Worm (Caenorhabditis elegans) whole organism, mixed stage, embryonic: ENCODE data around the gene C35B8.3.

Source experiments
- pha-4 ChIP-seq: fragments of 150-350 bp; optimal IDR thresholded peaks from 2 replicates; lab custom pipeline; 2018; ENCODE audit warnings: missing biosample characterization, missing genetic modification reagents, missing genetic modification characterization
- sptf-1 ChIP-seq: sonication (generic microtip); optimal IDR thresholded peaks from 2 replicates; lab custom pipeline; 2017; ENCODE audit warnings: mild to moderate bottlenecking, missing genetic modification characterization, moderate library complexity, missing compliant biosample characterization

- TF ChIP-seq pha-4 (tag; lab: Kevin White, UChicago) (no peak), sptf-1 (tag; lab: Kevin White, UChicago) (no peak)
These were observed 39.3 kb upstream of the C35B8.3 start, which contains the start of gene B0563.8 for ce11 chrX:9174409-9174808.
